Worm (Caenorhabditis elegans) whole organism, L4/young adult: Measurements from ENCODE around the gene T23B7.2.
A peak's percentile ranks its signal among the peaks of the same experiment; 100 is the strongest.
"Not testable (repeated sequence)": the region's sequence is repeated elsewhere in the genome, so short reads cannot be mapped to it uniquely, and the experiment has no call there.

Source experiments
- W03F9.2 ChIP-seq: fragments of 150-350 bp; optimal IDR thresholded peaks from 2 replicates; lab custom pipeline; 2014; ENCODE audit warnings: missing biosample characterization, missing genetic modification characterization
- dao-5 ChIP-seq: sonication (generic microtip); optimal IDR thresholded peaks from 2 replicates; lab custom pipeline; 2016; ENCODE audit warnings: missing genotype, missing genetic modification characterization, moderate library complexity, missing compliant biosample characterization
- him-1 ChIP-seq: sonication (generic microtip); optimal IDR thresholded peaks from 2 replicates; lab custom pipeline; 2016; ENCODE audit warnings: missing genotype, missing genetic modification reagents, missing genetic modification characterization, missing compliant biosample characterization

The T23B7.2 gene

DNA sequence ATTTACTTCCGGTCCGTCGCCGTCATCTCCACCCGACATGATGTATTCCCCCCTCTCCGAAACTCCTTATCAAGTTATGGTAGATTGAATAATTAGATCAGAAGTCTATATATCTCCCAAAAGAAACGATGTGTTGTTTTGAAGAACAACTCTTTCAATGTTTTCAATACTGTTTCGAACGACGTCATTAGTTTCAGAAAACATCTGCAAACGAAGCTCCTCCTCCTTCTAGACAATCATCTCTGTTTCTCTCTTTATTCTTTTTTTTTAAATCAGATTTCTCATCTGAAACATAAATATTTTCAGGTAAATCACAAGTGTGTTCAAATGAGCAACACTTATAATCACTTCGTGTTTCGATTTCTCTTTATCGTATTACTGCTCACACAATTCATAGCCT, 7.8 kb upstream of the T23B7.2 start, which contains the start of gene T23B7.3:
Gene T23B7.3 (plus strand): TSS at position 301 of the 400 bp plus-strand sequence.
- TF ChIP-seq him-1 (tag; lab: Kevin White, UChicago) (no peak), W03F9.2 (tag; lab: Kevin White, UChicago) (no peak), dao-5 (tag; lab: Kevin White, UChicago) (no peak)

DNA sequence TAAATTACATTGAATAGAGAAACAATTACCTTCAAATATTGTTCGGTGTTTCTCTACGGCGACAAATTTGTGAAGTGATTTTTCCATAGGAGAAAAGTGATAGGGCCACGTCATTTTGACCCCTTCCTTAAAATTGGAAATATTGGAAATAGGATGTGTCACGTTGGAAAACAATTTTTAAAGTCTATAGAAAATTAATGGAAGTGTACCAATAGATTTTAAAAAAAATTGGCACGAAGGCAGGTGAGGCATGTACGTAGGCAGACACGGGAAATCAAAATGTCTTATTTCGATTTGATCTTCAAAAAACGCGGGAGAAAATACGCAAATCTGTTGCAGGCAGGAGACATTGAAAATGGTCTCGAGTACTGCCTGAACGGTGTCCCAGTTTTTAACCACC, 4.4 kb downstream of the T23B7.2 start, which contains the start of gene C33F10.12:
Gene C33F10.12 (minus strand): TSS at position 101 of the 400 bp plus-strand sequence.
- no peak for TF ChIP-seq W03F9.2 (tag; lab: Kevin White, UChicago)
- TF ChIP-seq dao-5 (tag; lab: Kevin White, UChicago) = no peak
- no peak for TF ChIP-seq him-1 (tag; lab: Kevin White, UChicago)

DNA sequence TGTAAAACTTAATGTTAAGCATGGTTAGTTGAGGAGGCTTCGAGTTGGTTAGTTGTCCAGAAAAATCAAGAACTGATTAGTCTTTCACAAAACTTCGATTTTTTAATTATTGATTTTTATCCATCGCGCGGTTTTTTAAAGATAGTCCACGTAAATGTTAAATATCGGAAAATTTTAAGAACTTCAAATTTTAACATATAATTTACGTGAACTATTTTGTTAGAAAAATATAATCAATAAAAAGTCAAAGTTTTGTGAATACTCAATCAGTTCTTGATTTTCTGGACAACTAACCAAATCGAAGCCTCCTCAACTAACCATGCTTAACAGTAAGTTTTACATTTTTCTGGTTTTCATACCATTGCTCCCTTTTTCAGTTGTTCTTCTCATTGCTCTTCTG, 7.3 kb downstream of the T23B7.2 start, which contains the start of the genes C33F10.11 and C33F10.1:
Gene C33F10.11 (minus strand): TSS at position 101 of the 400 bp plus-strand sequence.
Gene C33F10.1 (plus strand): TSS at position 263 of the 400 bp plus-strand sequence.
- TF ChIP-seq W03F9.2 (tag; lab: Kevin White, UChicago) (no peak), dao-5 (tag; lab: Kevin White, UChicago) (no peak), him-1 (tag; lab: Kevin White, UChicago) (no peak)

DNA sequence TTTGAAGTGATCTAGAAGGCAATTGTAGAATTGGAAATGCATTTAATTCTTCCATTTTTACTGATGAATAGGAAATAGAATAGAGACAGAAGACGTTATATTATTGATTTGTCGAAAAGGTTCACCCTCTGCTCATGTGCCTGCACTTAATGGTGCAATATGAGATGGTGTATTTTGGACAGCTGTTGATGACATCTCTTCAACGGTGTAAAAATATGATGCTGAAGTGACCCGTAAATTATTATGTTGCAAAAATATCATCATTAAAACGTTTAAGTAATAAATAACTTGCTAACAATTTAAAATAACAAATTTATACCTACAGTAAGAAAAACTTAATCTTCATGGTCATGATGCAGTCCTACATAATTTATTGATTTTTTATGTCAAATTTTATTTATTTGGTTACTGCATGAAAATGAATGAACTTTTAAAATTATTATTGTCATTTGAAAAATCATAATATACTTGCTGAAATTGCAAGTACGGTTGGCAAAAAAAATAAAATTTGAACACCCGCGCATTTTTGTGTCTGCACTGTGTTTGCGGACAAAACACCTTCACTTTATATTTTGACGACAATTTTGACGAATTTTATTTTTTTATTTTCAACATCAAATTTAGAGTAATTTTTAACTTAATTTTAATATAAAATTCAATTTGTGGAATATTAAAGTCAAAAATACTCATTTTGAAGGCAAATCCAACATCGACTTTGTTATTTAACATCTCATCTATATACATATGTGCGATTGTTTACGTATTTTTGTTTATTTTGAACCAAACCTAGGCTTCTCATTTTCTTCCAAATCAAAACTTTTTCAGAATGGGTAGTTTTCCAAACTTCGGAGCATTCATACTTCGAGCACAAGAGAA, 14.1 kb downstream of the T23B7.2 start, which contains the start of the genes fbxb-88 and tbck-1:
Gene fbxb-88 (minus strand): TSS at position 151 of the 876 bp plus-strand sequence.
Gene tbck-1 (plus strand): TSS at position 826 of the 876 bp plus-strand sequence.
- TF ChIP-seq him-1 (tag; lab: Kevin White, UChicago) = no peak
- TF ChIP-seq W03F9.2 (tag; lab: Kevin White, UChicago) = peak; percentile 35

DNA sequence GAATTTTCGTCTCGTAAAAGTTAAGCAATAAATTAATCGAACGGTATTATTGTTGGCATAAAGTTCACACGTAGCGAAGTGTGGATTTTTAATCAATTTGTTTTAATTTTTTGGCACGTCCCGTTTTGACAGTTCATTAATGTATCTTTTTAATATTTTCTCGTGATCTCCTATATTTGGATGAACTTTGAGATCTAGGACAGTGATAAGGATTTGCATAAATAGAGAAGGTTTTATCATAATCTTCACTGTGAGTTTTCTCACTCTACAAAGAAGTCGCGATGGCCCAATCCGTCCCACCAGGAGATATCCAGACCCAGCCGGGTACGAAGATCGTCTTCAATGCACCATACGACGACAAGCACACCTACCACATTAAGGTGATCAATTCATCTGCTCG, 16.9 kb downstream of the T23B7.2 start, which contains the start of the genes C33F10.8 and msp-40:
Gene C33F10.8 (minus strand): TSS at position 101 of the 400 bp plus-strand sequence.
Gene msp-40 (plus strand): TSS at position 282 of the 400 bp plus-strand sequence.
- not testable (repeated sequence) for TF ChIP-seq W03F9.2, him-1, dao-5 (tag; lab: Kevin White, UChicago)

DNA sequence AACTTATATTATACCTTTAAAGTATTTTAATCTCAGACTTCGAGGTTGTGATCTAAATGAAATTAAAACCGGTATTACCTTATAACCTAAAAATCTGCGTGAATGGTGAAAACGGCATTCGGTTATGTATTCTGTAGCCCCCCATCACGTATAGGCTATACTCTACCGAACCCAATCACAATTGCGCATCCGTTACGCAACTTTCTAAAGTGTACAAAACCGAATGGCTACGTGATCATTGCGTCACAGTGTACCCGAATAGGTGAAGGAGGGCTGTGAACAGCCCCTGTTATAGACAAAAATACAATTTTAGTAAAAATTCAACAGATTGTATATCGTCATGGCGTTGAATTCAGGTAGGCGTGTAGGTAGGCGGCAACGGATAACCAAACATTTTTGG, 19.4 kb downstream of the T23B7.2 start:
- TF ChIP-seq dao-5 (tag; lab: Kevin White, UChicago) (no peak), W03F9.2 (tag; lab: Kevin White, UChicago) (no peak), him-1 (tag; lab: Kevin White, UChicago) (no peak)

DNA sequence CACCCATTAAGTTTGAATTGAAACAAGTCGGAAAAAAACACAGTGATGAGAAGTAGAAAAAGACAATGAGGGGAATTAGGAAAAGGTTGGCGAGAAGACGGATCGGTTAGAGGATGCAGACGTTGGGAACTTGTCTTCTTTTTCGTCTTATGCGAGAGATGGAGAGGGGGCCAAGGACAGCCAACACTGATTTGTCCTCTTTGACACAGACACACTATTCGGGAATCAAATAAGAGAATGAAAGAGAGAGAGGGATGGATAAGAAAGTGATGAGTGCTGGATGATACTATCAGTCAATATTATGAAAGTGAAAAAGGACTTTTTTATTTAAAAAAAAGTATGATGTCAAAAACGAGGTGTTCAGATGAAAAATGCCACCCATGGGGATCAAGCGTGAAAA, 20.3 kb downstream of the T23B7.2 start, which contains the start of gene lact-5:
Gene lact-5 (minus strand): TSS at position 1 of the 400 bp plus-strand sequence.
- TF ChIP-seq dao-5 (tag; lab: Kevin White, UChicago) (no peak), W03F9.2 (tag; lab: Kevin White, UChicago) (no peak), him-1 (tag; lab: Kevin White, UChicago) (no peak)

DNA sequence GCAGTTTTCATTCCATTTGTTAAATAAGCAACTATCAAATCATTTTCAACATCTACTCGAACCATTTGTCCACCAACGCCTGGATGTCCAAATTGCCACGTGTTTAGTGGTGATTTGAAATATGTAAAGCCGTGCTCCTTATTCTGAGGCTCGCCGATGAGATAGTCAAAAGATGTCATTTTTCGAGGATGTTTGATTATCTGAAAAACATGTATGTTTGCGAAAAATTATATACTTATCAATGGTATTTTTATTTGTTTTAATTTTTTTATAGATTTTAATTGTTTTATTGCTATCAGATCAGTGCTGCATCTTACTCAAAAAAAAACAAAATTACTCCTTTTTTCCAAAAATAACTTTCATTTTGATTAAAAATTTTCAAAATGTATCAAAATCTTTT, 23.3 kb downstream of the T23B7.2 start:
- TF ChIP-seq him-1 (tag; lab: Kevin White, UChicago) (no peak), W03F9.2 (tag; lab: Kevin White, UChicago) (no peak), dao-5 (tag; lab: Kevin White, UChicago) (no peak)

DNA sequence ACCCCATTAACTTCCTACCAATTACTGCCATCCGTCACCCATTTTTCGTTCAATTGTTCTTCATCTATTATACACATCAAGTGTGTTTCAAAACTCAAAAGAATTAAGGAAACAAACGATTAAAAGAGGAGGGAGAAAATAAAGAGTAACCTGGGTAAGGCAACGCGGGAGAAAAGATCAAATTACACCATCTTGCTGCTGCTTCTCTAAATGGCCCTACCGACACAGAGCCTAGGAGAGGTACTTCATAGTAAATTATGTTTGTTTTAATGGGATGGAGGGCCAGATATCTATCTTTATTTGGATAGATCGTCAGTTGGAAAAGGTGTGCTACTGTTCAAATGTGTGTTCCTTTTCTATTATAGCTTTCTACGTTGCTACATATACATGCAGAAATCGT, 26.7 kb downstream of the T23B7.2 start:
- no peak for TF ChIP-seq him-1 (tag; lab: Kevin White, UChicago)
- no peak for TF ChIP-seq dao-5 (tag; lab: Kevin White, UChicago)
- no peak for TF ChIP-seq W03F9.2 (tag; lab: Kevin White, UChicago)

DNA sequence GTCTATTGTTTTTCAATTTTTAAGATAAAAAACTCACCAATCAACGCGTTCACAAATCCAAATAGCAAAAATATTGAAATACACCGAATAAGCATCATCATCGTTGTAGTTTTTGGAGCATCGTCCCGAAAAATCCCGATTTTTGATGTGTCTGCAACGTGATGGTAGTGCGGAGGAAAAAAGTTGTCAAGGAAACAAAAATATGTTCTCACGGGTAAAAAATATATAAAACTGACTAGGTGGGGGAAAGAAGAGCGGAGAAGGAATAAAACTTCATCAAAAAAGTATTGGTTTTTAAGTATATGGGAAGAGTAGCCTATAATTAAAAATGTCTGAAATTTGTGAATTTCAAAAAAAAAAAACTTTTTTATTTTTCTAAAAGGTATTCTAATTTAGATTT, 30.1 kb downstream of the T23B7.2 start, which contains the start of gene rig-6:
Gene rig-6 (minus strand): TSS at position 101 of the 400 bp plus-strand sequence.
- TF ChIP-seq him-1 (tag; lab: Kevin White, UChicago) (no peak), W03F9.2 (tag; lab: Kevin White, UChicago) (no peak), dao-5 (tag; lab: Kevin White, UChicago) (no peak)

DNA sequence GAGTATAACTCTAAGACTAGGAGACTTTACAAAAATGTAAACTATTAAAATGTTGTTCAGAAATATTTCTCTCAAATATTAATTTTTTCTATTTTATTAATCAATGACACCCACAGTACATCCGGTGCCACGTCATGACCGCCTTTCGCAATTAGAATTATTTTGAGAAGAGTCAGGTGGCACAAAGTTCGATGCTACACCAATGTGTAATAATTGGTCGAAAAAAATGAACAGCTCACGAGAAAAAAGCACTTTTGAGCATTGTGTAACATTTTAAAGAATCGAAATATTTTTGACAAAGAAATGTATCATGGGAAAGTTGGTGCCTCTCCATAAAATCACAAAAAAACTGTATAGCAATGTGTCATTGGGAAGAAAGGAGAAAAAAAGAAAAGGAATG, 35.3 kb downstream of the T23B7.2 start:
- TF ChIP-seq him-1 (tag; lab: Kevin White, UChicago) (no peak), W03F9.2 (tag; lab: Kevin White, UChicago) (no peak), dao-5 (tag; lab: Kevin White, UChicago) (no peak)

DNA sequence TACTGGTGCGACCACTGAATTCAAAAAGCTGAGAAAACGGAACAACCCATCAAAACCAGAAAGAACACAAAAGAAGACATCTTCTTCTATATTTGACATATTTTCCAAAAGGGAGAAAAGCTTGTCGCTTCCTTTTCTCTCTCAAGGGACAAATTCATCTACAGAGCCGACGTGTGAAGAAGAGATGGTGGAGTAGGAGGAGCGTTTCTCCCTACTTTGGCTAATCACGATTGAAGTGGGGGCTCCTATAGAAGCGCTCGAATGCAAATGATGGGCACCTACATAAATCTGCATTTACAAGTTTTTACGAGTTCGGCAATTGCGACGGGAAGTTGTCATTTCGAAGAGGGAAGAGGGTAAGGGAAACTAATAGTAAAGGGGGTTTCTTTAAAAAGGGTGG, 35.8 kb downstream of the T23B7.2 start:
- TF ChIP-seq dao-5 (tag; lab: Kevin White, UChicago) (no peak), W03F9.2 (tag; lab: Kevin White, UChicago) (no peak), him-1 (tag; lab: Kevin White, UChicago) (no peak)

DNA sequence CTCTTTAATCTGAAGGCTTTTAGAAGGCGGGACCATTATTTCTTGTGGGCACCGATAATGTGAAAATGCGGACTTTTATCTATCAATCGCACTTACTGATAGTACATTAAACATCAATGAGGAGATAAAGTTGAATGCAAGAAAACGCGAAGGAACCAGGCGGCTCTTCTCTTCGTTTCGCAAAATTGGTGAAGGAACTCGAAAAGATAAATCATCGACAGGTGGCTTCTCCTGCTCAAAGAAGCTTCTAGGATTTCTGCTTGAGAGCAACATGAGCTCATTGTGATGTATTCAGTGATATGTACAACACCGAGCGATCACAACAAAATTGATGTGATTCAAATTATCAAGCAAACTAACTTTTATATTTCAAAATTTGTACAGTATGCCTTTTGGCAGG, 36.2 kb downstream of the T23B7.2 start:
- TF ChIP-seq him-1 (tag; lab: Kevin White, UChicago) (no peak), dao-5 (tag; lab: Kevin White, UChicago) (no peak), W03F9.2 (tag; lab: Kevin White, UChicago) (no peak)
